Worm (Caenorhabditis elegans) whole organism, mixed stage, embryonic: Measurements from ENCODE around the gene pho-5.

Experiments used
- bed-3 ChIP-seq: fragments of 200-800 bp; sonication (Bioruptor generic); optimal IDR thresholded peaks from 3 replicates; lab custom pipeline; 2018; ENCODE audit warnings: mild to moderate bottlenecking, missing genetic modification characterization, moderate library complexity, missing compliant biosample characterization
- blmp-1 ChIP-seq: fragments of 150-350 bp; optimal IDR thresholded peaks from 2 replicates; lab custom pipeline; 2014; ENCODE audit warnings: missing biosample characterization, missing genetic modification characterization
- elt-1 ChIP-seq: sonication (generic microtip); optimal IDR thresholded peaks from 2 replicates; lab custom pipeline; 2017; ENCODE audit warnings: missing genetic modification characterization, mild to moderate bottlenecking, missing compliant biosample characterization, antibody characterized with exemption, moderate library complexity, borderline replicate concordance; ENCODE audit not compliant: insufficient read depth
- elt-3 ChIP-seq: fragments of 150-350 bp; optimal IDR thresholded peaks from 2 replicates; lab custom pipeline; 2014; ENCODE audit warnings: missing biosample characterization, missing genetic modification characterization
- ham-2 ChIP-seq: fragments of 200-800 bp; sonication (Bioruptor generic); optimal IDR thresholded peaks from 2 replicates; lab custom pipeline; 2018; ENCODE audit warnings: mild to moderate bottlenecking, missing genetic modification characterization, missing compliant biosample characterization
- lin-32 ChIP-seq: fragments of 200-800 bp; sonication (Bioruptor generic); optimal IDR thresholded peaks from 2 replicates; lab custom pipeline; 2018; ENCODE audit warnings: mild to moderate bottlenecking, missing genetic modification characterization, missing compliant biosample characterization
- nhr-2 ChIP-seq: fragments of 150-350 bp; optimal IDR thresholded peaks from 2 replicates; lab custom pipeline; 2014; ENCODE audit warnings: missing biosample characterization, missing genetic modification characterization
- nhr-237 ChIP-seq: fragments of 150-350 bp; optimal IDR thresholded peaks from 2 replicates; lab custom pipeline; 2014; ENCODE audit warnings: missing biosample characterization, missing genetic modification characterization
- snpc-4 ChIP-seq: fragments of 150-350 bp; optimal IDR thresholded peaks from 2 replicates; lab custom pipeline; 2014; ENCODE audit warnings: missing biosample characterization, missing genetic modification characterization
- unc-120 ChIP-seq: sonication (generic microtip); optimal IDR thresholded peaks from 2 replicates; lab custom pipeline; 2017; ENCODE audit warnings: missing genetic modification characterization, missing compliant biosample characterization; ENCODE audit not compliant: poor library complexity, severe bottlenecking
- unc-39 ChIP-seq: fragments of 150-350 bp; optimal IDR thresholded peaks from 2 replicates; lab custom pipeline; 2014; ENCODE audit warnings: missing biosample characterization, missing genetic modification characterization
- unc-62 ChIP-seq: fragments of 150-350 bp; optimal IDR thresholded peaks from 2 replicates; lab custom pipeline; 2014; ENCODE audit warnings: missing biosample characterization, missing genetic modification reagents, missing genetic modification characterization

ce11 chrIII:7272088-7272487 lies 13.6 kb downstream of the pho-5 start:
- TF ChIP-seq elt-1 (no peak), ham-2 (GFP tag; lab: Kevin White, UChicago) (no peak), unc-120 (tag; lab: Kevin White, UChicago) (peak; percentile 46), unc-39 (no peak), lin-32 (GFP tag; lab: Kevin White, UChicago) (no peak), snpc-4 (tag; lab: Kevin White, UChicago) (no peak), blmp-1 (no peak), bed-3 (no peak), unc-62 (GFP tag; lab: Kevin White, UChicago) (no peak), nhr-237 (tag; lab: Kevin White, UChicago) (no peak), elt-3 (no peak), nhr-2 (no peak)
